Fruit fly (Drosophila melanogaster): ENCODE data around the gene atms.

Gene atms

dm6 chr3R:4811124-4811935 is 61.5 kb downstream of the atms start, which contains the start of gene Gmppb (continued):
- TF ChIP-seq z (GFP tag; IDR thresholded peaks at IDR 0.05), result peak; percentile 93
- TF ChIP-seq slp2 (GFP tag; optimal IDR thresholded peaks at IDR 0.05), result no peak
- TF ChIP-seq CG10209 (GFP tag; optimal IDR thresholded peaks at IDR 0.05), result no peak
- no peak for TF ChIP-seq oc (tag; optimal IDR thresholded peaks at IDR 0.05)
- peak; percentile 86 for TF ChIP-seq onecut (GFP tag; IDR thresholded peaks at IDR 0.05)
- TF ChIP-seq CG10274 (GFP tag; optimal IDR thresholded peaks at IDR 0.05), result no peak
- peak; percentile 29; the same call in 1 of the 2 replicates for TF ChIP-seq sna (GFP tag; IDR thresholded peaks at IDR 0.05; ENCODE audit: partially characterized antibody)
- no peak for TF ChIP-seq Mrtf (GFP tag; IDR thresholded peaks at IDR 0.05)
- TF ChIP-seq Optix (GFP tag; IDR thresholded peaks at IDR 0.05), result no peak
- TF ChIP-seq Fer1 (GFP tag; optimal IDR thresholded peaks at IDR 0.05), result no peak
- TF ChIP-seq phol (tag; optimal IDR thresholded peaks at IDR 0.05), result peak; percentile 93
- TF ChIP-seq kni (GFP tag; optimal IDR thresholded peaks at IDR 0.05), result no peak
- no peak for TF ChIP-seq ind (GFP tag; optimal IDR thresholded peaks at IDR 0.05)
- no peak for TF ChIP-seq CG15073 (GFP tag; optimal IDR thresholded peaks at IDR 0.05)
- TF ChIP-seq psq (GFP tag; optimal IDR thresholded peaks at IDR 0.05), result no peak
- TF ChIP-seq YL-1 (GFP tag; optimal IDR thresholded peaks at IDR 0.05), result peak; percentile 72
- TF ChIP-seq CG32767 (GFP tag; IDR thresholded peaks at IDR 0.05), result peak; percentile 38; the same call in 1 of the 2 replicates
- TF ChIP-seq CG31441 (GFP tag; IDR thresholded peaks at IDR 0.05), result no peak
- no peak for TF ChIP-seq cwo (GFP tag; optimal IDR thresholded peaks at IDR 0.05)
- no peak for TF ChIP-seq pho (GFP tag; optimal IDR thresholded peaks at IDR 0.05)
- peak in 1 of 3 experiments; percentile 72 for TF ChIP-seq Stat92E (GFP tag; optimal IDR thresholded peaks at IDR 0.05)
- TF ChIP-seq ci (GFP tag; IDR thresholded peaks at IDR 0.05), result peak; percentile 15; the same call in 1 of the 3 replicates
- no peak for TF ChIP-seq chn (GFP tag; optimal IDR thresholded peaks at IDR 0.05)
- 0 out of 3 replicates have a peak, but pooled peaks have one; percentile 19 for TF ChIP-seq CG2199 (GFP tag; IDR thresholded peaks at IDR 0.05)
- TF ChIP-seq crol (GFP tag; IDR thresholded peaks at IDR 0.05), result peak; percentile 49; the same call in 1 of the 2 replicates
- no peak for TF ChIP-seq tio (GFP tag; optimal IDR thresholded peaks at IDR 0.05)
- TF ChIP-seq CG8944 (GFP tag; optimal IDR thresholded peaks at IDR 0.05), result no peak
- no peak for TF ChIP-seq her (GFP tag; optimal IDR thresholded peaks at IDR 0.05)
- TF ChIP-seq hth (optimal IDR thresholded peaks at IDR 0.05), result no peak

dm6 chr3R:4811936-4812534 is 62.2 kb downstream of the atms start, which contains the start of the genes Hus1-like and ctrip:
Hus1-like (minus strand) TSS chr3R:4812096.
ctrip (minus strand) TSS chr3R:4812096.
- TF ChIP-seq wek (GFP tag; optimal IDR thresholded peaks at IDR 0.05) (peak; percentile 94), CG4328 (GFP tag; optimal IDR thresholded peaks at IDR 0.05) (no peak), lov (optimal IDR thresholded peaks at IDR 0.05) (no peak), lov (GFP tag; IDR thresholded peaks at IDR 0.05) (no peak), CG17612 (GFP tag; IDR thresholded peaks at IDR 0.05) (no peak), CG10321 (GFP tag; IDR thresholded peaks at IDR 0.05) (no peak), Atf3 (GFP tag; optimal IDR thresholded peaks at IDR 0.05) (no peak), MBD-R2 (GFP tag; IDR thresholded peaks at IDR 0.05) (peak; percentile 48; the same call in 1 of the 2 replicates), Gsc (GFP tag; IDR thresholded peaks at IDR 0.05) (no peak), CG7786 (GFP tag; optimal IDR thresholded peaks at IDR 0.05) (no peak), ftz-f1 (GFP tag; optimal IDR thresholded peaks at IDR 0.05) (no peak), grn (GFP tag; optimal IDR thresholded peaks at IDR 0.05) (no peak), bab2 (GFP tag; optimal IDR thresholded peaks at IDR 0.05) (no peak), otp (GFP tag; IDR thresholded peaks at IDR 0.05) (peak; percentile 19; the same call in 1 of the 3 replicates), Elba2 (GFP tag; optimal IDR thresholded peaks at IDR 0.05) (peak; percentile 74), CG7357 (GFP tag; IDR thresholded peaks at IDR 0.05) (peak; percentile 88), sisA (GFP tag; IDR thresholded peaks at IDR 0.05) (no peak), lmd (GFP tag; IDR thresholded peaks at IDR 0.05) (0 out of 2 replicates have a peak, but pooled peaks have one; percentile 12), Sox100B (GFP tag; optimal IDR thresholded peaks at IDR 0.05) (no peak), Rfx (GFP tag; IDR thresholded peaks at IDR 0.05) (peak; percentile 64), slou (GFP tag; optimal IDR thresholded peaks at IDR 0.05) (no peak), fru (optimal IDR thresholded peaks at IDR 0.05) (no peak), CrebB (tag; optimal IDR thresholded peaks at IDR 0.05) (peak; percentile 4)
